Worm (Caenorhabditis elegans) whole organism, early embryonic: ENCODE data around the gene srbc-49.
"Not testable (repeated sequence)": the region's sequence is repeated elsewhere in the genome, so short reads cannot be mapped to it uniquely, and the experiment has no call there.

Experiments
- B0310.2 ChIP-seq: sonication (generic microtip); optimal IDR thresholded peaks from 2 replicates; lab custom pipeline; 2016; ENCODE audit warnings: mild to moderate bottlenecking, missing genetic modification characterization, missing compliant biosample characterization
- F13C5.2 ChIP-seq: sonication (generic microtip); optimal IDR thresholded peaks from 2 replicates; lab custom pipeline; 2017; ENCODE audit warnings: mild to moderate bottlenecking, missing genetic modification characterization, inconsistent platforms, missing compliant biosample characterization
- aly-1 ChIP-seq: sonication (generic microtip); optimal IDR thresholded peaks from 2 replicates; lab custom pipeline; 2016; ENCODE audit warnings: missing genetic modification characterization, missing compliant biosample characterization
- ama-1 ChIP-seq: fragments of 150-350 bp; optimal IDR thresholded peaks from 2 replicates; lab custom pipeline; 2014
- ceh-13 ChIP-seq: fragments of 200-800 bp; sonication (Bioruptor generic); optimal IDR thresholded peaks from 2 replicates; lab custom pipeline; 2018; ENCODE audit warnings: mild to moderate bottlenecking, missing genetic modification characterization, missing compliant biosample characterization
- ceh-36 ChIP-seq: sonication (generic microtip); optimal IDR thresholded peaks from 2 replicates; lab custom pipeline; 2016; ENCODE audit warnings: missing genetic modification characterization, inconsistent platforms, missing compliant biosample characterization
- ets-7 ChIP-seq: sonication (generic microtip); optimal IDR thresholded peaks from 2 replicates; lab custom pipeline; 2016; ENCODE audit warnings: missing genotype, missing genetic modification characterization, missing compliant biosample characterization
- flt-1 ChIP-seq: fragments of 200-800 bp; sonication (Bioruptor generic); IDR thresholded peaks from 2 replicates; pipeline ENCODE4 v1.3.6; 2022; ENCODE audit warnings: missing genetic modification characterization, missing compliant biosample characterization
- hmbx-1 ChIP-seq: sonication (generic microtip); optimal IDR thresholded peaks from 2 replicates; lab custom pipeline; 2016; ENCODE audit warnings: mild to moderate bottlenecking, missing genetic modification characterization, missing compliant biosample characterization
- hmg-4 ChIP-seq: fragments of 200-800 bp; sonication (Bioruptor generic); optimal IDR thresholded peaks from 2 replicates; lab custom pipeline; 2018; ENCODE audit warnings: mild to moderate bottlenecking, missing genetic modification characterization, missing compliant biosample characterization
- hnd-1 ChIP-seq: sonication (generic microtip); optimal IDR thresholded peaks from 2 replicates; lab custom pipeline; 2016; ENCODE audit warnings: missing genetic modification characterization, missing compliant biosample characterization
- pes-1 ChIP-seq: fragments of 200-800 bp; sonication (Bioruptor generic); IDR thresholded peaks from 2 replicates; pipeline ENCODE4 v1.3.6; 2022; ENCODE audit warnings: missing genetic modification reagents, missing genetic modification characterization, missing compliant biosample characterization
- scrt-1 ChIP-seq: fragments of 200-800 bp; sonication (Bioruptor generic); IDR thresholded peaks from 2 replicates; pipeline ENCODE4 v1.3.6; 2022; ENCODE audit warnings: missing genetic modification characterization, missing compliant biosample characterization
- sea-1 ChIP-seq: fragments of 200-800 bp; sonication (Bioruptor generic); conservative IDR thresholded peaks from 2 replicates; pipeline ENCODE4 v1.3.6; 2022; ENCODE audit warnings: missing genetic modification characterization, missing compliant biosample characterization
- tbx-11 ChIP-seq: fragments of 200-800 bp; sonication (Bioruptor generic); IDR thresholded peaks from 2 replicates; pipeline ENCODE4 v1.3.6; 2022; ENCODE audit warnings: missing genetic modification characterization, missing compliant biosample characterization
- tbx-37 ChIP-seq: fragments of 200-800 bp; sonication (Bioruptor generic); conservative IDR thresholded peaks from 2 replicates; pipeline ENCODE4 v1.3.6; 2022; ENCODE audit warnings: missing genetic modification reagents, missing genetic modification characterization, missing compliant biosample characterization
- tra-4 ChIP-seq: sonication (generic microtip); optimal IDR thresholded peaks from 2 replicates; lab custom pipeline; 2017; ENCODE audit warnings: missing genetic modification characterization, missing compliant biosample characterization

The srbc-49 gene

ce11 chrV:15782494-15782893, 39.0 kb upstream of the srbc-49 start, which contains the start of gene T26E4.3:
TSS of gene T26E4.3 (plus strand) at chrV:15782794.
- TF ChIP-seq ets-7 (tag; lab: Kevin White, UChicago) (no peak), F13C5.2 (tag; lab: Kevin White, UChicago) (no peak), tbx-11 (no peak), B0310.2 (tag; lab: Kevin White, UChicago) (no peak), ceh-36 (tag; lab: Kevin White, UChicago) (no peak), pes-1 (GFP tag; lab: Robert Waterston, UW) (no peak)

- no peak for TF ChIP-seq ceh-13 (GFP tag; lab: Kevin White, UChicago)
- TF ChIP-seq sea-1 (GFP tag; lab: Robert Waterston, UW): no peak
- no peak for TF ChIP-seq tbx-11
These were observed 29.1 kb upstream of the srbc-49 start, which contains the start of gene T26E4.4 for ce11 chrV:15792409-15792808. TSS of gene T26E4.4 (minus strand) at chrV:15792509.

- TF ChIP-seq tra-4 (tag; lab: Kevin White, UChicago) (no peak), tbx-37 (GFP tag; lab: Robert Waterston, UW) (no peak), scrt-1 (no peak), ama-1 (lab: Kevin White, UChicago) (no peak), ceh-13 (GFP tag; lab: Kevin White, UChicago) (no peak), tbx-11 (no peak)
These were observed 28.2 kb upstream of the srbc-49 start, which contains the start of gene T26E4.7 for ce11 chrV:15793270-15793669. TSS of gene T26E4.7 (plus strand) at chrV:15793570.

ce11 chrV:15796087-15796486, 25.4 kb upstream of the srbc-49 start, which contains the start of gene nhr-223:
TSS of gene nhr-223 (plus strand) at chrV:15796387.
- no peak for TF ChIP-seq ets-7 (tag; lab: Kevin White, UChicago)
- TF ChIP-seq ceh-36 (tag; lab: Kevin White, UChicago): no peak
- no peak for TF ChIP-seq B0310.2 (tag; lab: Kevin White, UChicago)
- TF ChIP-seq hmg-4 (GFP tag; lab: Kevin White, UChicago): no peak
- TF ChIP-seq F13C5.2 (tag; lab: Kevin White, UChicago): no peak
- TF ChIP-seq aly-1 (tag; lab: Kevin White, UChicago): no peak
- no peak for TF ChIP-seq ceh-13 (GFP tag; lab: Kevin White, UChicago)
- TF ChIP-seq tra-4 (tag; lab: Kevin White, UChicago): no peak
- no peak for TF ChIP-seq hmbx-1 (tag; lab: Kevin White, UChicago)
- TF ChIP-seq ama-1 (lab: Kevin White, UChicago): no peak
- TF ChIP-seq tbx-37 (GFP tag; lab: Robert Waterston, UW): no peak
- no peak for TF ChIP-seq pes-1 (GFP tag; lab: Robert Waterston, UW)
- TF ChIP-seq tbx-11: no peak
- TF ChIP-seq scrt-1: no peak
- TF ChIP-seq hnd-1 (tag; lab: Kevin White, UChicago): no peak
- no peak for TF ChIP-seq flt-1 (GFP tag; lab: Robert Waterston, UW)
- no peak for TF ChIP-seq sea-1 (GFP tag; lab: Robert Waterston, UW)

- no peak for TF ChIP-seq scrt-1
- no peak for TF ChIP-seq tbx-37 (GFP tag; lab: Robert Waterston, UW)
- no peak for TF ChIP-seq hmg-4 (GFP tag; lab: Kevin White, UChicago)
- no peak for TF ChIP-seq F13C5.2 (tag; lab: Kevin White, UChicago)
- no peak for TF ChIP-seq ceh-36 (tag; lab: Kevin White, UChicago)
- no peak for TF ChIP-seq pes-1 (GFP tag; lab: Robert Waterston, UW)
- no peak for TF ChIP-seq tbx-11
- no peak for TF ChIP-seq ama-1 (lab: Kevin White, UChicago)
These were observed 23.4 kb upstream of the srbc-49 start, which contains the start of gene T26E4.10 for ce11 chrV:15798108-15798507. TSS of gene T26E4.10 (minus strand) at chrV:15798208.

ce11 chrV:15802623-15803022, 18.9 kb upstream of the srbc-49 start, which contains the start of gene T26E4.9:
TSS of gene T26E4.9 (minus strand) at chrV:15802723.
- TF ChIP-seq hmg-4 (GFP tag; lab: Kevin White, UChicago); ama-1 (lab: Kevin White, UChicago); scrt-1: not testable (repeated sequence)

- TF ChIP-seq hmg-4 (GFP tag; lab: Kevin White, UChicago); B0310.2 (tag; lab: Kevin White, UChicago); ceh-13 (GFP tag; lab: Kevin White, UChicago): not testable (repeated sequence)
These were observed 18.4 kb upstream of the srbc-49 start, which contains the start of gene srd-27 for ce11 chrV:15803079-15803478. TSS of gene srd-27 (plus strand) at chrV:15803379.

- not testable (repeated sequence) for TF ChIP-seq ceh-36 (tag; lab: Kevin White, UChicago); flt-1 (GFP tag; lab: Robert Waterston, UW); tra-4 (tag; lab: Kevin White, UChicago)
These were observed 17.8 kb upstream of the srbc-49 start, which contains the start of gene T26E4.18 for ce11 chrV:15803748-15804147. TSS of gene T26E4.18 (minus strand) at chrV:15803848.

- not testable (repeated sequence) for TF ChIP-seq F13C5.2 (tag; lab: Kevin White, UChicago); ceh-36 (tag; lab: Kevin White, UChicago); ama-1 (lab: Kevin White, UChicago)
These were observed 14.1 kb upstream of the srbc-49 start, which contains the start of gene srsx-38 for ce11 chrV:15807420-15807819. TSS of gene srsx-38 (minus strand) at chrV:15807520.
